Fruit fly (Drosophila melanogaster) whole organism, embryonic: ENCODE results near the gene ham.

ENCODE experiments used
- Atf6 ChIP-seq: fragments of 200-800 bp; sonication (Bioruptor generic); IDR thresholded peaks from 2 replicates; pipeline ENCODE4 v1.3.6; 2022; ENCODE audit warnings: missing biosample characterization, missing genetic modification characterization
- Blimp-1 ChIP-seq: fragments of 200-800 bp; sonication (Bioruptor generic); optimal IDR thresholded peaks from 3 replicates; lab custom pipeline; 2018; ENCODE audit warnings: missing biosample characterization, missing genetic modification characterization, mild to moderate bottlenecking, moderate library complexity, missing genetic modification reagents
- CG10267 ChIP-seq: fragments of 200-800 bp; sonication (Bioruptor generic); optimal IDR thresholded peaks from 2 replicates; lab custom pipeline; 2018; ENCODE audit warnings: missing biosample characterization, mild to moderate bottlenecking, missing genetic modification characterization, moderate library complexity
- CG11085 ChIP-seq: fragments of 200-800 bp; sonication (Bioruptor generic); IDR thresholded peaks from 2 replicates; pipeline ENCODE4 v1.3.6; 2022; ENCODE audit warnings: missing biosample characterization, missing genetic modification characterization
- CG13894 ChIP-seq: fragments of 200-800 bp; sonication (Bioruptor generic); optimal IDR thresholded peaks from 3 replicates; lab custom pipeline; 2018; ENCODE audit warnings: missing biosample characterization, mild to moderate bottlenecking, missing genetic modification characterization, moderate library complexity
- CG14050 ChIP-seq: fragments of 200-800 bp; sonication (Bioruptor generic); IDR thresholded peaks from 3 replicates; pipeline ENCODE4 v1.3.6; 2022; ENCODE audit warnings: missing biosample characterization, missing genetic modification characterization
- CG15479 ChIP-seq: fragments of 200-800 bp; sonication (Bioruptor generic); optimal IDR thresholded peaks from 3 replicates; lab custom pipeline; 2019; ENCODE audit warnings: missing biosample characterization, mild to moderate bottlenecking, missing genetic modification characterization, moderate library complexity
- CG17361 ChIP-seq: fragments of 200-800 bp; sonication (Bioruptor generic); IDR thresholded peaks from 3 replicates; pipeline ENCODE4 v1.3.6; 2022; ENCODE audit warnings: missing biosample characterization, missing genetic modification characterization
- CG2678 ChIP-seq: fragments of 200-800 bp; sonication (Bioruptor generic); optimal IDR thresholded peaks from 3 replicates; lab custom pipeline; 2019; ENCODE audit warnings: missing biosample characterization, mild to moderate bottlenecking, missing genetic modification characterization, moderate library complexity
- CG2712 ChIP-seq: fragments of 200-800 bp; optimal IDR thresholded peaks from 3 replicates; lab custom pipeline; 2019; ENCODE audit warnings: missing biosample characterization, mild to moderate bottlenecking, missing genetic modification characterization, moderate library complexity
- CG2889 ChIP-seq: fragments of 200-800 bp; sonication (Bioruptor generic); IDR thresholded peaks from 3 replicates; pipeline ENCODE4 v1.3.6; 2022; ENCODE audit warnings: missing biosample characterization, missing genetic modification characterization
- CG31441 ChIP-seq: fragments of 200-800 bp; sonication (Bioruptor generic); IDR thresholded peaks from 2 replicates; pipeline ENCODE4 v1.3.6; 2022; ENCODE audit warnings: missing biosample characterization, missing genetic modification characterization
- CG4360 ChIP-seq: fragments of 200-800 bp; sonication (Bioruptor generic); IDR thresholded peaks from 2 replicates; pipeline ENCODE4 v1.3.6; 2022; ENCODE audit warnings: missing biosample characterization, missing genetic modification characterization
- CG6175 ChIP-seq: fragments of 200-800 bp; sonication (Bioruptor generic); IDR thresholded peaks from 3 replicates; pipeline ENCODE4 v1.3.6; 2022; ENCODE audit warnings: missing biosample characterization, missing genetic modification characterization
- CG6689 ChIP-seq: fragments of 200-800 bp; sonication (Bioruptor generic); IDR thresholded peaks from 2 replicates; pipeline ENCODE4 v1.3.6; 2022; ENCODE audit warnings: missing biosample characterization, missing genetic modification characterization
- CG7786 ChIP-seq: fragments of 200-800 bp; sonication (Bioruptor generic); optimal IDR thresholded peaks from 2 replicates; lab custom pipeline; 2016; ENCODE audit warnings: missing biosample characterization, missing genetic modification characterization
- CG7928 ChIP-seq: fragments of 200-800 bp; sonication (Bioruptor generic); optimal IDR thresholded peaks from 2 replicates; lab custom pipeline; 2017; ENCODE audit warnings: missing biosample characterization, mild to moderate bottlenecking, missing genetic modification characterization
- CG8924 ChIP-seq: fragments of 200-800 bp; optimal IDR thresholded peaks from 3 replicates; lab custom pipeline; 2019; ENCODE audit warnings: missing biosample characterization, mild to moderate bottlenecking, missing genetic modification characterization, moderate library complexity
- CG9797 ChIP-seq: fragments of 200-800 bp; sonication (Bioruptor generic); optimal IDR thresholded peaks from 3 replicates; lab custom pipeline; 2018; ENCODE audit warnings: missing biosample characterization, mild to moderate bottlenecking, missing genetic modification characterization
- Chrac-16 ChIP-seq: fragments of 200-800 bp; sonication (Bioruptor generic); optimal IDR thresholded peaks from 3 replicates; lab custom pipeline; 2016; ENCODE audit warnings: missing biosample characterization, missing genetic modification characterization
- CoRest ChIP-seq: fragments of 200-800 bp; sonication (Bioruptor generic); optimal IDR thresholded peaks from 3 replicates; lab custom pipeline; 2018; ENCODE audit warnings: missing biosample characterization, mild to moderate bottlenecking, missing genetic modification characterization, moderate library complexity
- D ChIP-seq, 2 experiments: fragments of 200-800 bp in 1 of 2; fragments of >200 bp in 1 of 2; sonication (Bioruptor generic) in 1 of 2; optimal IDR thresholded peaks; 2 replicates in 1 of 2; 3 replicates in 1 of 2; lab custom pipeline; 2017; ENCODE audit warnings: mild to moderate bottlenecking in 1 of 2, missing biosample characterization in 1 of 2, missing genetic modification characterization in 1 of 2, missing genetic modification reagents in 1 of 2
- Dbx ChIP-seq: fragments of 200-800 bp; sonication (Bioruptor generic); IDR thresholded peaks from 3 replicates; pipeline ENCODE4 v1.3.6; 2022; ENCODE audit warnings: missing biosample characterization, missing genetic modification characterization
- E2f1 ChIP-seq: fragments of 200-800 bp; sonication (Bioruptor generic); IDR thresholded peaks from 2 replicates; pipeline ENCODE4 v1.3.6; 2022; ENCODE audit warnings: missing biosample characterization, missing genetic modification characterization
- H15 ChIP-seq: fragments of 200-800 bp; sonication (Bioruptor generic); IDR thresholded peaks from 3 replicates; pipeline ENCODE4 v1.3.6; 2022; ENCODE audit warnings: missing biosample characterization, missing genetic modification characterization
- H2.0 ChIP-seq: fragments of 200-800 bp; sonication (Bioruptor generic); IDR thresholded peaks from 2 replicates; pipeline ENCODE4 v1.3.6; 2022; ENCODE audit warnings: missing biosample characterization, missing genetic modification characterization
- HLHmδ ChIP-seq: fragments of 200-800 bp; sonication (Bioruptor generic); optimal IDR thresholded peaks from 2 replicates; lab custom pipeline; 2018; ENCODE audit warnings: missing biosample characterization, mild to moderate bottlenecking, missing genetic modification characterization, moderate library complexity
- NC2β ChIP-seq: fragments of 200-800 bp; sonication (Bioruptor generic); optimal IDR thresholded peaks from 2 replicates; lab custom pipeline; 2016; ENCODE audit warnings: missing biosample characterization, missing genetic modification characterization
- Poxn ChIP-seq: fragments of 200-800 bp; sonication (Bioruptor generic); IDR thresholded peaks from 2 replicates; pipeline ENCODE4 v1.3.6; 2022; ENCODE audit warnings: missing biosample characterization, missing genetic modification characterization
- Sox102F ChIP-seq: fragments of 200-800 bp; sonication (Bioruptor generic); optimal IDR thresholded peaks from 2 replicates; lab custom pipeline; 2018; ENCODE audit warnings: missing biosample characterization, mild to moderate bottlenecking, missing genetic modification characterization, moderate library complexity
- Ssrp ChIP-seq: fragments of 200-800 bp; sonication (Bioruptor generic); optimal IDR thresholded peaks from 2 replicates; lab custom pipeline; 2018; ENCODE audit warnings: missing biosample characterization, mild to moderate bottlenecking, missing genetic modification characterization, moderate library complexity
- al ChIP-seq: fragments of 200-800 bp; sonication (Bioruptor generic); IDR thresholded peaks from 2 replicates; pipeline ENCODE4 v1.3.6; 2022; ENCODE audit warnings: missing biosample characterization, missing genetic modification characterization
- aop ChIP-seq: fragments of 200-800 bp; sonication (Bioruptor generic); IDR thresholded peaks from 2 replicates; pipeline ENCODE4 v1.3.6; 2022; ENCODE audit warnings: missing biosample characterization, missing genetic modification characterization
- ap ChIP-seq: fragments of 200-800 bp; sonication (Bioruptor generic); IDR thresholded peaks from 2 replicates; pipeline ENCODE4 v1.3.6; 2022; ENCODE audit warnings: missing biosample characterization, missing genetic modification characterization
- az2 ChIP-seq: fragments of 200-800 bp; sonication (Bioruptor generic); optimal IDR thresholded peaks from 3 replicates; lab custom pipeline; 2016; ENCODE audit warnings: missing biosample characterization, missing genetic modification characterization
- ci ChIP-seq: fragments of 200-800 bp; sonication (Bioruptor generic); IDR thresholded peaks from 3 replicates; pipeline ENCODE4 v1.3.6; 2022; ENCODE audit warnings: missing biosample characterization, missing genetic modification characterization
- dmrt11E ChIP-seq: fragments of 200-800 bp; sonication (Bioruptor generic); optimal IDR thresholded peaks from 3 replicates; lab custom pipeline; 2018; ENCODE audit warnings: missing biosample characterization, mild to moderate bottlenecking, missing genetic modification characterization, moderate library complexity
- dysf ChIP-seq: fragments of 200-800 bp; sonication (Bioruptor generic); IDR thresholded peaks from 3 replicates; pipeline ENCODE4 v1.3.6; 2022; ENCODE audit warnings: missing biosample characterization, missing genetic modification characterization
- fd96Cb ChIP-seq: fragments of 200-800 bp; sonication (Bioruptor generic); optimal IDR thresholded peaks from 2 replicates; lab custom pipeline; 2018; ENCODE audit warnings: missing biosample characterization, mild to moderate bottlenecking, missing genetic modification characterization, moderate library complexity
- gce ChIP-seq: fragments of 200-800 bp; sonication (Bioruptor generic); IDR thresholded peaks from 3 replicates; pipeline ENCODE4 v1.3.6; 2022; ENCODE audit warnings: missing biosample characterization, missing genetic modification characterization
- lilli ChIP-seq: fragments of 200-800 bp; sonication (Bioruptor generic); optimal IDR thresholded peaks from 3 replicates; lab custom pipeline; 2016; ENCODE audit warnings: missing biosample characterization, missing genetic modification characterization
- lola ChIP-seq, 3 experiments: fragments of >200 bp in 2 of 3; fragments of 200-800 bp in 1 of 3; sonication (Bioruptor generic) in 1 of 3; optimal IDR thresholded peaks; 2 replicates each; lab custom pipeline; 2017 to 2019; ENCODE audit warnings: missing biosample characterization in 3 of 3, missing genetic modification characterization in 3 of 3, mild to moderate bottlenecking in 1 of 3, moderate library complexity in 1 of 3
- nmo ChIP-seq: fragments of 200-800 bp; sonication (Bioruptor generic); optimal IDR thresholded peaks from 2 replicates; lab custom pipeline; 2018; ENCODE audit warnings: missing biosample characterization, mild to moderate bottlenecking, missing genetic modification characterization, moderate library complexity
- prd ChIP-seq, 3 experiments: fragments of >200 bp in 2 of 3; fragments of 200-800 bp in 1 of 3; sonication (Bioruptor generic) in 1 of 3; optimal IDR thresholded peaks in 2 of 3; IDR thresholded peaks in 1 of 3; 2 replicates in 2 of 3; 3 replicates in 1 of 3; pipeline versions ENCODE4 v1.3.6 to Lab custom; 2017 to 2022; ENCODE audit warnings: missing biosample characterization in 1 of 3, missing genetic modification characterization in 1 of 3
- psq ChIP-seq: fragments of 200-800 bp; sonication (Bioruptor generic); optimal IDR thresholded peaks from 2 replicates; lab custom pipeline; 2017; ENCODE audit warnings: missing biosample characterization, missing genetic modification characterization
- schlank ChIP-seq: fragments of 200-800 bp; sonication (Bioruptor generic); optimal IDR thresholded peaks from 2 replicates; lab custom pipeline; 2018; ENCODE audit warnings: missing biosample characterization, mild to moderate bottlenecking, missing genetic modification characterization
- tgo ChIP-seq: fragments of 200-800 bp; sonication (Bioruptor generic); IDR thresholded peaks from 3 replicates; pipeline ENCODE4 v1.3.6; 2022; ENCODE audit warnings: missing biosample characterization, missing genetic modification characterization
- toy ChIP-seq: fragments of 200-800 bp; sonication (Bioruptor generic); IDR thresholded peaks from 2 replicates; pipeline ENCODE4 v1.3.6; 2022; ENCODE audit warnings: missing biosample characterization, missing genetic modification characterization
- zf30C ChIP-seq: fragments of 200-800 bp; sonication (Bioruptor generic); optimal IDR thresholded peaks from 3 replicates; lab custom pipeline; 2018; ENCODE audit warnings: missing biosample characterization, mild to moderate bottlenecking, missing genetic modification characterization

The ham gene

DNA sequence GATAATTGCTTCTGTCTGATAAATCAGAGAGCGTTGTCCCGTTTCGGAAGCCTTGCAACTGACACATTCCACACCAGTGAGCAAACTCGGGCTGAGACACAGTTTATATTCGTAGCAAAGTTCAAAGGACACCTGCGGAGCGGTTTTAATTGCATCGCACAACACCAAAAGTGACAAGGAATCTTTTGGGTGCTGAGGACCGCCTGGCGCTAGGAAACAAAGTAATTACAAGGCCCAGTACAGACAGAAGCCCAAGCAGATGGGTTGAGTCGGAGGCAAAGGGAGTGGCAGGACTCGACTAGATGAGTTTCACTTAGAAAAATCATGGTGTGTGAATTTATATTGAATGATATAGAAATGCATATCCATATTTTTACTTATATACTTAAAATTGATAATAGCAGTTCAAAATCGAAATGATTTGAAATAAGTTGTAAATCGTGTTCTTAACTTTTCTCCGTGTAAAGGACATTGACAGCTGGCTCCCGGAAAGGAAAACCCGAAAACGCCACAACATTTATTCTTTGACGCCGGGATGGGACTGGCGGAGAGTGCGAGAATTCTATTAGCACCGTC is 16.1 kb upstream of the ham start (continued):
- peak; percentile 20 for TF ChIP-seq Blimp-1 (GFP tag; lab: Kevin White, UChicago)
- TF ChIP-seq CoRest, result peak; percentile 8
- TF ChIP-seq dysf, result peak; percentile 24; the same call in 1 of the 3 replicates
- no peak for TF ChIP-seq toy (GFP tag; lab: Robert Waterston, UW)
- peak; percentile 22 for TF ChIP-seq nmo (GFP tag; lab: Kevin White, UChicago)
- TF ChIP-seq CG2712 (tag; lab: Kevin White, UChicago), result peak; percentile 54
- peak; percentile 20 for TF ChIP-seq CG10267 (tag; lab: Kevin White, UChicago)
- peak; percentile 1 for TF ChIP-seq Ssrp (tag; lab: Kevin White, UChicago)
- TF ChIP-seq gce (GFP tag; lab: Robert Waterston, UW), result 0 out of 3 replicates have a peak, but pooled peaks have one; percentile 40
- TF ChIP-seq prd (optimal IDR thresholded peaks at IDR 0.05; lab: Kevin White, UChicago), result no peak
- TF ChIP-seq prd (GFP tag; IDR thresholded peaks at IDR 0.05; lab: Robert Waterston, UW), result peak; percentile 87
- no peak for TF ChIP-seq D (optimal IDR thresholded peaks at IDR 0.05; lab: Kevin White, UChicago)
- TF ChIP-seq D (GFP tag; optimal IDR thresholded peaks at IDR 0.05; lab: Kevin White, UChicago), result peak; percentile 10
- no peak for TF ChIP-seq psq (GFP tag; lab: Kevin White, UChicago)
- TF ChIP-seq Dbx (GFP tag; lab: Robert Waterston, UW), result no peak
- TF ChIP-seq aop (GFP tag; lab: Robert Waterston, UW), result no peak
- no peak for TF ChIP-seq H2.0 (GFP tag; lab: Robert Waterston, UW)
- TF ChIP-seq Poxn (GFP tag; lab: Robert Waterston, UW), result no peak
- TF ChIP-seq H15 (GFP tag; lab: Robert Waterston, UW), result no peak
- TF ChIP-seq CG2678 (tag; lab: Kevin White, UChicago), result peak; percentile 47
- TF ChIP-seq fd96Cb, result peak; percentile 29
- TF ChIP-seq dmrt11E (tag; lab: Kevin White, UChicago), result peak; percentile 58
- TF ChIP-seq CG8924, result peak; percentile 38
- no peak for TF ChIP-seq E2f1 (GFP tag; lab: Robert Waterston, UW)
- TF ChIP-seq al (GFP tag; lab: Robert Waterston, UW), result no peak
- no peak for TF ChIP-seq CG15479 (GFP tag; lab: Kevin White, UChicago)
- TF ChIP-seq Atf6, result no peak
- TF ChIP-seq CG6689 (GFP tag; lab: Robert Waterston, UW), result 0 out of 2 replicates have a peak, but pooled peaks have one; percentile 15
- no peak for TF ChIP-seq schlank (tag; lab: Kevin White, UChicago)
- TF ChIP-seq lilli (GFP tag; lab: Kevin White, UChicago), result peak; percentile 6
- TF ChIP-seq CG4360 (GFP tag; lab: Robert Waterston, UW), result 0 out of 2 replicates have a peak, but pooled peaks have one; percentile 30
- no peak for TF ChIP-seq CG13894 (tag; lab: Kevin White, UChicago)
- peak; percentile 20 for TF ChIP-seq az2 (GFP tag; lab: Kevin White, UChicago)
- peak; percentile 53; the same call in 1 of the 3 replicates for TF ChIP-seq ci (GFP tag; lab: Robert Waterston, UW)
- peak; percentile 8 for TF ChIP-seq Sox102F
- no peak for TF ChIP-seq ap (GFP tag; lab: Robert Waterston, UW)
- TF ChIP-seq CG2889 (GFP tag; lab: Robert Waterston, UW), result peak; percentile 23; the same call in 1 of the 3 replicates
- 0 out of 2 replicates have a peak, but pooled peaks have one; percentile 32 for TF ChIP-seq CG31441 (GFP tag; lab: Robert Waterston, UW)
- TF ChIP-seq CG9797 (GFP tag; lab: Kevin White, UChicago), result no peak
- no peak for TF ChIP-seq CG14050
- TF ChIP-seq tgo (GFP tag; lab: Robert Waterston, UW), result no peak
- no peak for TF ChIP-seq NC2β (GFP tag; lab: Kevin White, UChicago)
- no peak for TF ChIP-seq CG7786 (GFP tag; lab: Kevin White, UChicago)
- TF ChIP-seq CG6175, result no peak
- TF ChIP-seq zf30C (GFP tag; lab: Kevin White, UChicago), result peak; percentile 40
- TF ChIP-seq lola (GFP tag; optimal IDR thresholded peaks at IDR 0.05; lab: Kevin White, UChicago), result peak in 1 of 3 experiments; percentile 43
- peak; percentile 10 for TF ChIP-seq Chrac-16 (GFP tag; lab: Kevin White, UChicago)
- TF ChIP-seq CG11085 (GFP tag; lab: Robert Waterston, UW), result no peak
- no peak for TF ChIP-seq HLHmδ (GFP tag; lab: Kevin White, UChicago)
- TF ChIP-seq CG7928, result no peak
- TF ChIP-seq CG17361 (GFP tag; lab: Robert Waterston, UW), result 0 out of 3 replicates have a peak, but pooled peaks have one; percentile 10
